Fruit fly (Drosophila melanogaster) whole organism: Measurements from ENCODE around the gene RhoBTB.

ENCODE experiments used
- CG8478 ChIP-seq: fragments of >200 bp; optimal IDR thresholded peaks from 2 replicates; lab custom pipeline; 2018; ENCODE audit warnings: inconsistent platforms
- Dll ChIP-seq: fragments of >200 bp; optimal IDR thresholded peaks from 2 replicates; lab custom pipeline; 2017
- EcR ChIP-seq, 2 experiments: fragments of >200 bp; optimal IDR thresholded peaks; 2 replicates each; lab custom pipeline; 2017; ENCODE audit warnings: missing biosample characterization in 2 of 2, missing genetic modification characterization in 2 of 2, missing genetic modification reagents in 2 of 2
- pan ChIP-seq: fragments of >200 bp; optimal IDR thresholded peaks from 2 replicates; lab custom pipeline; 2017
- psq ChIP-seq: fragments of >200 bp; optimal IDR thresholded peaks from 2 replicates; lab custom pipeline; 2017
- usp ChIP-seq: fragments of >200 bp; optimal IDR thresholded peaks from 2 replicates; lab custom pipeline; 2017; ENCODE audit warnings: missing biosample characterization, missing genetic modification characterization, mixed read lengths

Gene RhoBTB

DNA sequence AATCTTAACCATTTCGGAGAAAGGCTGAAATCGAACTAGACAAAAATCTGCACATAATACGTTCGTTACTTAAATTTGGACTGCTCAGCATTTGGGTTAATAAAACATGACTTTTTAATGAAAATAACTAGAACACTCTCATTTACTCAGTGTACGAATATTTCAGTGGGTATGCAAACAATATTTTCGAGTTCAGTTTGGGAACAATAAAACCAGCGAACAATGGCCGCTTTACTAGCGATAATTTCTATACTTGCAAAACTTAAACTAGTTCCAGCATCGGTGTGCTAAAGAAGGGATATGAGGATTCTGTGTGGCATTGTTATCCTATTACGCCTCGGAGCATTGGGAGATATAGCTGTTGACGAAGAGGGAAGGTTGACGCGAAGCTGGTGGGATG, 17.8 kb upstream of the RhoBTB start, which contains the start of gene CG5665:
TSS of gene CG5665 (plus strand) at position 301 of the 400 bp plus-strand sequence.
- TF ChIP-seq psq (lab: Kevin White, UChicago), result no peak
- TF ChIP-seq pan (lab: Kevin White, UChicago), result no peak
- no peak for TF ChIP-seq usp
- TF ChIP-seq Dll (lab: Kevin White, UChicago), result no peak
- no peak for TF ChIP-seq CG8478 (lab: Kevin White, UChicago)
- TF ChIP-seq EcR (GFP tag; optimal IDR thresholded peaks at IDR 0.05; lab: Kevin White, UChicago), result no peak

dm6 chr3L:20361389-20361788, 14.7 kb upstream of the RhoBTB start, which contains the start of gene Prim2:
Gene Prim2 (minus strand): TSS chr3L:20361585.
- no peak for TF ChIP-seq pan (lab: Kevin White, UChicago)

DNA sequence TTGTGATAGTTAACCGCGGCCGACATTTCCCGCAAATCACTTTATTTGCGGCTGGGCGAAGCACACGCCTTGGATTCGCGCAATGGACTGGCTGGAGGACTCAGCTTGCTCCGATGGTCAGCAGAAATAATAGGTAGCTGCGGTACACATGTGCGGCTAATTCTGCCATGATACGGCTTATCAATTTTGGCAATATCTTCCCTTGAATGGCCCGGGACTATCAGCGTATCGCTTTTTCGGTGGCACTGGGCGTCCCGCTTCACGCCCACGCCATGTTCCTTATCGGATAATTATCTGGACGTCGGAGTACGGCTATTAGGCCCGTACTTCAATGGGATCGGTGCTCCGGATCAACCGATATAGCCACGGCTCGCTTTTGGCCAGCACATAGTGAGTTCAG, 10.0 kb upstream of the RhoBTB start:
- TF ChIP-seq EcR (GFP tag; optimal IDR thresholded peaks at IDR 0.05; lab: Kevin White, UChicago) (no peak), usp (no peak), pan (lab: Kevin White, UChicago) (no peak), CG8478 (lab: Kevin White, UChicago) (no peak), psq (lab: Kevin White, UChicago) (no peak), Dll (lab: Kevin White, UChicago) (no peak)

DNA sequence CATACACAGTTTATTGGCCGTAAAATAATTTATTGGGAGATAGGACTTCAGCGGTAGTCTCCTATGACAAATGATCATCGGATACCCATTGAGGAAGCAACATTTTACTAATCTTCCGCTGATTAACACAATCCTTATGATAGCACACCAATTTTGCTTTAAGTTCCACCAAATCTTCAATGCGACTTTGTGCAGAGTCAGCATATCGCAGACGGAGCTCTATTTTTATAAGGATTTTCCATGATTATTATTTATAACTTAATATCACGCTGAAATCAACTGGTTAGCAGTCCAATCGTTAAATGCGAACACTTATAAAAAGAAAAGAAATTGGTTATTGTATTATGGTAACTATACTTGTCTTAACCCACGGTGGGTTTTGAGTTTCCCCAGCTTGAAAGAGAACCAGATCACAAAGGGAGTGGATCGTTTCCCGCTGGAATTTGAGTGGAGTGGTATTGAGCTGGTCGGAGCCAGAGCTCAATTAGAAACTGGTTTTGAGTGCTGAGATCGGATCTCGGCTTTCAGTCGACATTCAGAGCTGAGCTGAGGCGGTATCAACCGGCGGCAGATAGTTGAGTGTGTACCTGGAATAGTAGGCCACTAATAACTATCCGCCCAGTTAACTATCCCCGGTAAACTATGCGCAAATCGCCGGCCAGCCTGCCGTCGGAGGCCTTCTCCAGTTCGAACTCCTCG, 9.2 kb upstream of the RhoBTB start, which contains the start of the genes Toll-9 and in:
TSS of gene Toll-9 (minus strand) at position 51 of the 699 bp plus-strand sequence.
TSS of gene in (plus strand) at position 525 of the 699 bp plus-strand sequence.
- no peak for TF ChIP-seq CG8478 (lab: Kevin White, UChicago)
- TF ChIP-seq usp, result no peak
- no peak for TF ChIP-seq Dll (lab: Kevin White, UChicago)

DNA sequence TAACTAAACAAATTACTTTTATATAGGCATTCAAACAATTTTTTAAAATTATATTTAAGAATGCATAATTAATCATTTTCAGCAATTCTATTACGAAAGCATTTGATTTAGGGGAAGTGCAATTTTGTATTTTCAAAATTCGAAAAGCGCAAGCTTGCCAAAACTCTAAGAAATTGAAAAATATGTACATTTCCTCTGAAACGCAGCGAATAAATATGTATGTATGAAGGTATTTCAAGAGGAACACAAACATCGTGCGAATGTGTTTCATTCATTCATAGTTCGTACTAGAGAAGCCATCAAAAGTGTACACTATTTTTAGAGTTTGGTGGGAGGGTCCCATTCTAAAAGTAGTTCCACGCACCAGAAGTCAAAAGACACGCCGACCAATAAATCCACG, 6.0 kb upstream of the RhoBTB start, which contains the start of gene CG13247:
TSS of gene CG13247 (plus strand) at position 301 of the 400 bp plus-strand sequence.
- TF ChIP-seq psq (lab: Kevin White, UChicago) (no peak), usp (no peak), EcR (GFP tag; optimal IDR thresholded peaks at IDR 0.05; lab: Kevin White, UChicago) (no peak), pan (lab: Kevin White, UChicago) (no peak), CG8478 (lab: Kevin White, UChicago) (no peak), Dll (lab: Kevin White, UChicago) (no peak)

dm6 chr3L:20375467-20375866, 575 bp upstream of the RhoBTB start:
- TF ChIP-seq usp (no peak), EcR (GFP tag; optimal IDR thresholded peaks at IDR 0.05; lab: Kevin White, UChicago) (no peak), Dll (lab: Kevin White, UChicago) (no peak), CG8478 (lab: Kevin White, UChicago) (no peak), pan (lab: Kevin White, UChicago) (no peak), psq (lab: Kevin White, UChicago) (no peak)

dm6 chr3L:20376564-20376920, 500 bp downstream of the RhoBTB start:
- TF ChIP-seq EcR (GFP tag; optimal IDR thresholded peaks at IDR 0.05; lab: Kevin White, UChicago), result no peak
- no peak for TF ChIP-seq Dll (lab: Kevin White, UChicago)
- no peak for TF ChIP-seq CG8478 (lab: Kevin White, UChicago)
- TF ChIP-seq usp, result no peak
- no peak for TF ChIP-seq pan (lab: Kevin White, UChicago)
- TF ChIP-seq psq (lab: Kevin White, UChicago), result no peak

DNA sequence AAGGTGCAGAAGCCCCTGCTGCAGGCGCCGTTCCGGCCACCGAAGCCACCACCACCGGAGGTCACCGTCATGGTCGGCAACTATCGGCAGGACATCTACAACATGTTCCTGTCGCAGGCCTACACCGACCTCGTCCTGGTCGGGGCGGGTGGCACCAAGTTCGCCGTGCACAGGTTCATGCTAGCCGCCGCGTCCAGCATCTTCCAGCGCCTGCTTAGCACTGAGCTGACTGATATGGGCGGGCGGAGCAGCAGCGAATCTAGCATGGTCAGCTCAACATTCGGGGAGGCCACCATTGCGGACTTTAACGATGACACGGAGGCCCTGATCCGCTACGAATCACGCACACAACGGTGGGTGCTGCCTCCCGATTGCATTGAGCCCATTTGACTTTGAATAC, 3.5 kb downstream of the RhoBTB start:
- TF ChIP-seq usp (no peak), pan (lab: Kevin White, UChicago) (no peak), EcR (GFP tag; optimal IDR thresholded peaks at IDR 0.05; lab: Kevin White, UChicago) (no peak), Dll (lab: Kevin White, UChicago) (no peak), CG8478 (lab: Kevin White, UChicago) (no peak), psq (lab: Kevin White, UChicago) (no peak)

dm6 chr3L:20384086-20384810, 8.2 kb downstream of the RhoBTB start, which contains the start of the genes CG5498 and fbl:
Gene CG5498 (minus strand): TSS chr3L:20384109.
Gene fbl (plus strand): TSS chr3L:20384429.
- TF ChIP-seq Dll (lab: Kevin White, UChicago), result no peak
- no peak for TF ChIP-seq pan (lab: Kevin White, UChicago)

dm6 chr3L:20385006-20385405, 9.0 kb downstream of the RhoBTB start:
- TF ChIP-seq pan (lab: Kevin White, UChicago), result no peak
- TF ChIP-seq CG8478 (lab: Kevin White, UChicago), result no peak
- no peak for TF ChIP-seq psq (lab: Kevin White, UChicago)
- no peak for TF ChIP-seq usp
- TF ChIP-seq Dll (lab: Kevin White, UChicago), result no peak
- no peak for TF ChIP-seq EcR (GFP tag; optimal IDR thresholded peaks at IDR 0.05; lab: Kevin White, UChicago)

dm6 chr3L:20385408-20385807, 9.4 kb downstream of the RhoBTB start:
- TF ChIP-seq usp (no peak), pan (lab: Kevin White, UChicago) (no peak), Dll (lab: Kevin White, UChicago) (no peak), EcR (GFP tag; optimal IDR thresholded peaks at IDR 0.05; lab: Kevin White, UChicago) (no peak), psq (lab: Kevin White, UChicago) (no peak), CG8478 (lab: Kevin White, UChicago) (no peak)

DNA sequence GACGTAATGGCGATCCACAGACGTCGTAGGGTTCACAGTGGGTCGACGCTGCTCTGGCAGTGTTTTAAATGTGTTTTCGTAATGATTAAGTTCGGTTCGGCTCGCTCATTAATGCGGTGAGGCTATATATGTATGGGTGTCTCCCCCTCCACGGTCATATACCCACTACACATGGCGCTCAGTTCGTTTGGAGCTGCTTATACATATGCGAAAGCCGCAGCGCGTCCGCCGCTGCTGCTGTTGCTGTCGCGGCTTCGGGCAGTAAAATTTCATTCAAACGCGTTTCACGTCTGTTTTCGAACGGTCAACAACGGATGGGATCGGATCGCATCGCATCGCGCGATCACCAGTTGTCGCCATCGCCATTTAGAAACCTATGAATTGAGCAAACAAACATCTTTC, 9.9 kb downstream of the RhoBTB start:
- TF ChIP-seq usp (no peak), CG8478 (lab: Kevin White, UChicago) (no peak), pan (lab: Kevin White, UChicago) (no peak), EcR (GFP tag; optimal IDR thresholded peaks at IDR 0.05; lab: Kevin White, UChicago) (no peak), Dll (lab: Kevin White, UChicago) (no peak), psq (lab: Kevin White, UChicago) (no peak)
